Fruit fly (Drosophila melanogaster): Measurements from ENCODE around the gene t.

DNA sequence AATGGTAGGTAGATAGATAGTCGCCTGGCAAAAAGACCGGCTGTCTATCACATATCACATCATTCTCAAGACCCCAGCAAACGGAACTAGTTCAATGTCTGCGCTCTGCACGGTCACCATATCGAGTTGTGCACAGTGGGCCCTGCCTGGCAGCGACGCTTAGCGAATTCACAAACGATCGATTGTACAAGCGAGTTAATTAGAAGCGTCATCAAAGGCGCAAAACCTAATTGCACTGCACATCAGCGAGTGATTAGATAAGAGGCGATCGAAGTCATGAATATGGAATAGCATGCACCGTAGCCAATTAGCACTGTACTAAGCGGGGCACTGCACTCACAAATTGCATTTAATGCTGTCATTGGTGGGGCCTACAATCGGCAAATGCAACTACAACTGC, 2.6 kb downstream of the t start:
- TF ChIP-seq ttk (optimal IDR thresholded peaks at IDR 0.05) (no peak), psq (optimal IDR thresholded peaks at IDR 0.05) (no peak), Sin3A (optimal IDR thresholded peaks at IDR 0.05) (no peak), h (optimal IDR thresholded peaks at IDR 0.05) (no peak)

Data from Kc167 (cell line).